Worm (Caenorhabditis elegans) whole organism, late embryonic: ENCODE data around the gene H01G02.4.

Experiments used
- Y22D7AL.16 ChIP-seq: sonication (generic microtip); optimal IDR thresholded peaks from 2 replicates; lab custom pipeline; 2016; ENCODE audit warnings: missing genetic modification characterization, missing compliant biosample characterization
- ceh-22 ChIP-seq: sonication (generic microtip); optimal IDR thresholded peaks from 2 replicates; lab custom pipeline; 2017; ENCODE audit warnings: missing biosample characterization, missing genetic modification characterization
- ceh-24 ChIP-seq: sonication (generic microtip); optimal IDR thresholded peaks from 2 replicates; lab custom pipeline; 2016; ENCODE audit warnings: mild to moderate bottlenecking, missing genetic modification characterization, missing compliant biosample characterization
- fkh-10 ChIP-seq: fragments of 150-350 bp; optimal IDR thresholded peaks from 2 replicates; lab custom pipeline; 2014; ENCODE audit warnings: missing biosample characterization, missing genetic modification reagents, missing genetic modification characterization
- hlh-30 ChIP-seq: sonication (generic microtip); optimal IDR thresholded peaks from 2 replicates; lab custom pipeline; 2017; ENCODE audit warnings: antibody characterized with exemption, missing genetic modification characterization, missing compliant biosample characterization; ENCODE audit not compliant: insufficient read depth
- nfya-1 ChIP-seq: sonication (generic microtip); optimal IDR thresholded peaks from 2 replicates; lab custom pipeline; 2017; ENCODE audit warnings: missing genetic modification characterization, mild to moderate bottlenecking, missing compliant biosample characterization, antibody characterized with exemption, moderate library complexity
- pha-4 ChIP-seq: fragments of 150-350 bp; optimal IDR thresholded peaks from 2 replicates; lab custom pipeline; 2018; ENCODE audit warnings: missing biosample characterization, missing genetic modification reagents, missing genetic modification characterization
- pqm-1 ChIP-seq: sonication (generic microtip); optimal IDR thresholded peaks from 2 replicates; lab custom pipeline; 2016; ENCODE audit warnings: missing genetic modification characterization, missing compliant biosample characterization

DNA sequence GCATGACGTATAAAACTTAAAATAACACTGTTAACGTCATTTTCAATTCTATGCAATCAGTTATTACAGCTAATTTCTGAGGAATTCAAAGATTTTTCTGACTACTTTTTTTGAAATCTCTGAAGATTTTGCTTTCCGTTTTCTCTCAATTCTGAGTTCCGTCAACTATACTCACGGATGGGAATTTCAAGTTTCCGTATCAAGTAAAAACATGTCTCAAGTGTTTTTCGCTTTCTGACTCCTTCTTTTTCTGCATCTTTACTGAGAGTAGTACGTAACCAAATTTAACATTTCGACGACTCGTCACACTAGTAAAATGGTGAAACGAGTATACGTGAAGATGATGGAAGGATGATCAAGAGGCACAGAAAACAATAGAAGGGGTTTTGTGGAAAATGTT lies 6.1 kb downstream of the H01G02.4 start:
- TF ChIP-seq nfya-1 (tag; lab: Kevin White, UChicago) (no peak), pha-4 (tag; lab: Kevin White, UChicago) (no peak), hlh-30 (tag; lab: Kevin White, UChicago) (no peak), ceh-22 (tag; lab: Kevin White, UChicago) (no peak), fkh-10 (GFP tag; lab: Kevin White, UChicago) (no peak), Y22D7AL.16 (tag; lab: Kevin White, UChicago) (no peak), ceh-24 (no peak), pqm-1 (tag; lab: Kevin White, UChicago) (no peak)
